Worm (Caenorhabditis elegans) whole organism, L3 larva: Measurements from ENCODE around the gene taco-1.
A peak's percentile ranks its signal among the peaks of the same experiment; 100 is the strongest.

Experiments
- R02D3.7 ChIP-seq: fragments of 150-350 bp; optimal IDR thresholded peaks from 2 replicates; lab custom pipeline; 2014; ENCODE audit warnings: missing biosample characterization, missing genetic modification characterization
- ZK546.5 ChIP-seq: sonication (generic microtip); optimal IDR thresholded peaks from 2 replicates; lab custom pipeline; 2017; ENCODE audit warnings: missing biosample characterization, missing genetic modification characterization
- aly-2 ChIP-seq: fragments of 150-350 bp; optimal IDR thresholded peaks from 2 replicates; lab custom pipeline; 2014; ENCODE audit warnings: missing biosample characterization, missing genetic modification characterization
- ama-1 ChIP-seq: fragments of 150-350 bp; optimal IDR thresholded peaks from 2 replicates; lab custom pipeline; 2018
- ceh-16 ChIP-seq: sonication (generic microtip); optimal IDR thresholded peaks from 2 replicates; lab custom pipeline; 2017; ENCODE audit warnings: missing biosample characterization, missing genetic modification characterization
- ceh-28 ChIP-seq: fragments of 150-350 bp; optimal IDR thresholded peaks from 2 replicates; lab custom pipeline; 2014; ENCODE audit warnings: missing biosample characterization, missing genetic modification reagents, missing genetic modification characterization
- ceh-82 ChIP-seq: fragments of 150-350 bp; optimal IDR thresholded peaks from 2 replicates; lab custom pipeline; 2014; ENCODE audit warnings: missing biosample characterization, missing genetic modification characterization
- ceh-9 ChIP-seq: sonication (generic microtip); optimal IDR thresholded peaks from 2 replicates; lab custom pipeline; 2018; ENCODE audit warnings: missing biosample characterization, missing genetic modification characterization
- daf-12 ChIP-seq: fragments of 150-350 bp; optimal IDR thresholded peaks from 2 replicates; lab custom pipeline; 2014; ENCODE audit warnings: missing biosample characterization, missing genetic modification reagents, missing genetic modification characterization
- egl-27 ChIP-seq: sonication (generic microtip); optimal IDR thresholded peaks from 4 replicates; lab custom pipeline; 2017; ENCODE audit warnings: missing biosample characterization, missing genetic modification reagents, missing genetic modification characterization
- egl-5 ChIP-seq: fragments of 150-350 bp; optimal IDR thresholded peaks from 2 replicates; lab custom pipeline; 2017; ENCODE audit warnings: missing biosample characterization, missing genetic modification reagents, missing genetic modification characterization, inconsistent platforms
- elt-1 ChIP-seq: fragments of 150-350 bp; optimal IDR thresholded peaks from 2 replicates; lab custom pipeline; 2014; ENCODE audit warnings: missing biosample characterization, missing genetic modification characterization
- elt-2 ChIP-seq: sonication (generic microtip); optimal IDR thresholded peaks from 2 replicates; lab custom pipeline; 2016; ENCODE audit warnings: missing genetic modification reagents, mild to moderate bottlenecking, missing genetic modification characterization, missing compliant biosample characterization
- elt-3 ChIP-seq, 3 experiments: fragments of 150-350 bp in 1 of 3; sonication (generic microtip) in 2 of 3; optimal IDR thresholded peaks; 2 replicates in 2 of 3; 4 replicates in 1 of 3; lab custom pipeline; 2014 to 2017; ENCODE audit warnings: missing biosample characterization in 3 of 3, missing genetic modification characterization in 3 of 3
- eor-1 ChIP-seq, 2 experiments: fragments of 150-350 bp; optimal IDR thresholded peaks; 2 replicates each; lab custom pipeline; 2014 to 2018; ENCODE audit warnings: missing biosample characterization in 2 of 2, missing genetic modification characterization in 2 of 2
- fkh-10 ChIP-seq: sonication (generic microtip); optimal IDR thresholded peaks from 2 replicates; lab custom pipeline; 2017; ENCODE audit warnings: missing biosample characterization, missing genetic modification reagents, missing genetic modification characterization
- fkh-2 ChIP-seq: fragments of 150-350 bp; optimal IDR thresholded peaks from 2 replicates; lab custom pipeline; 2014; ENCODE audit warnings: missing biosample characterization, missing genetic modification reagents, missing genetic modification characterization
- fos-1 ChIP-seq: fragments of 150-350 bp; optimal IDR thresholded peaks from 2 replicates; lab custom pipeline; 2014; ENCODE audit warnings: missing biosample characterization, missing genetic modification characterization
- hmg-11 ChIP-seq: sonication (generic microtip); optimal IDR thresholded peaks from 2 replicates; lab custom pipeline; 2016; ENCODE audit warnings: missing genetic modification characterization, missing compliant biosample characterization
- jun-1 ChIP-seq: fragments of 150-350 bp; optimal IDR thresholded peaks from 2 replicates; lab custom pipeline; 2014; ENCODE audit warnings: missing biosample characterization, missing genetic modification reagents, missing genetic modification characterization
- lin-15B ChIP-seq: fragments of 150-350 bp; optimal IDR thresholded peaks from 2 replicates; lab custom pipeline; 2014; ENCODE audit warnings: missing biosample characterization, missing genetic modification characterization
- lin-39 ChIP-seq: fragments of 150-350 bp; optimal IDR thresholded peaks from 2 replicates; lab custom pipeline; 2018; ENCODE audit warnings: missing biosample characterization, missing genetic modification reagents, missing genetic modification characterization
- lsy-12 ChIP-seq: sonication (generic microtip); optimal IDR thresholded peaks from 2 replicates; lab custom pipeline; 2016; ENCODE audit warnings: mild to moderate bottlenecking, missing genetic modification characterization, missing compliant biosample characterization
- mdl-1 ChIP-seq: fragments of 150-350 bp; optimal IDR thresholded peaks from 2 replicates; lab custom pipeline; 2014; ENCODE audit warnings: missing biosample characterization, missing genetic modification characterization
- mml-1 ChIP-seq: fragments of 150-350 bp; sonication (generic microtip); optimal IDR thresholded peaks from 3 replicates; lab custom pipeline; 2014; ENCODE audit warnings: missing biosample characterization, missing genetic modification characterization
- nfya-1 ChIP-seq: sonication (generic microtip); optimal IDR thresholded peaks from 2 replicates; lab custom pipeline; 2017; ENCODE audit warnings: missing genetic modification characterization, mild to moderate bottlenecking, missing compliant biosample characterization, antibody characterized with exemption, moderate library complexity; ENCODE audit not compliant: insufficient read depth
- nhr-11 ChIP-seq: fragments of 150-350 bp; optimal IDR thresholded peaks from 2 replicates; lab custom pipeline; 2014; ENCODE audit warnings: missing biosample characterization, missing genetic modification characterization
- nhr-12 ChIP-seq: fragments of 150-350 bp; optimal IDR thresholded peaks from 2 replicates; lab custom pipeline; 2014; ENCODE audit warnings: missing biosample characterization, missing genetic modification characterization
- nhr-23 ChIP-seq: fragments of 150-350 bp; optimal IDR thresholded peaks from 2 replicates; lab custom pipeline; 2014; ENCODE audit warnings: missing biosample characterization, missing genetic modification reagents, missing genetic modification characterization
- nhr-237 ChIP-seq: fragments of 150-350 bp; optimal IDR thresholded peaks from 2 replicates; lab custom pipeline; 2014; ENCODE audit warnings: missing biosample characterization, missing genetic modification characterization
- nhr-25 ChIP-seq: sonication (generic microtip); optimal IDR thresholded peaks from 2 replicates; lab custom pipeline; 2017; ENCODE audit warnings: missing biosample characterization, missing genetic modification characterization
- nhr-28 ChIP-seq: fragments of 150-350 bp; optimal IDR thresholded peaks from 2 replicates; lab custom pipeline; 2014; ENCODE audit warnings: missing biosample characterization, missing genetic modification characterization
- nhr-43 ChIP-seq: sonication (generic microtip); optimal IDR thresholded peaks from 2 replicates; lab custom pipeline; 2016; ENCODE audit warnings: mild to moderate bottlenecking, missing genetic modification characterization, missing compliant biosample characterization; ENCODE audit not compliant: poor library complexity, severe bottlenecking
- nhr-67 ChIP-seq: fragments of 150-350 bp; optimal IDR thresholded peaks from 2 replicates; lab custom pipeline; 2014; ENCODE audit warnings: missing biosample characterization, missing genetic modification characterization
- nhr-76 ChIP-seq: fragments of 150-350 bp; sonication (generic microtip); optimal IDR thresholded peaks from 5 replicates; lab custom pipeline; 2014; ENCODE audit warnings: missing biosample characterization, missing genetic modification characterization
- nhr-77 ChIP-seq: fragments of 150-350 bp; optimal IDR thresholded peaks from 2 replicates; lab custom pipeline; 2014; ENCODE audit warnings: missing biosample characterization, missing genetic modification characterization
- pha-4 ChIP-seq: fragments of 150-350 bp; optimal IDR thresholded peaks from 2 replicates; lab custom pipeline; 2014; ENCODE audit warnings: missing biosample characterization, missing genetic modification reagents, missing genetic modification characterization
- pqm-1 ChIP-seq: fragments of 150-350 bp; optimal IDR thresholded peaks from 2 replicates; lab custom pipeline; 2017; ENCODE audit warnings: missing biosample characterization, missing genetic modification characterization, inconsistent platforms
- sea-2 ChIP-seq: fragments of 150-350 bp; sonication (generic microtip); optimal IDR thresholded peaks from 4 replicates; lab custom pipeline; 2014; ENCODE audit warnings: missing biosample characterization, missing genetic modification reagents, missing genetic modification characterization
- skn-1 ChIP-seq: fragments of 150-350 bp; optimal IDR thresholded peaks from 2 replicates; lab custom pipeline; 2014; ENCODE audit warnings: missing biosample characterization, missing genetic modification characterization
- snpc-4 ChIP-seq: fragments of 150-350 bp; optimal IDR thresholded peaks from 2 replicates; lab custom pipeline; 2014; ENCODE audit warnings: missing biosample characterization, missing genetic modification characterization
- tbx-2 ChIP-seq: sonication (generic microtip); optimal IDR thresholded peaks from 2 replicates; lab custom pipeline; 2016; ENCODE audit warnings: mild to moderate bottlenecking, missing genetic modification characterization, missing compliant biosample characterization
- unc-39 ChIP-seq: sonication (generic microtip); optimal IDR thresholded peaks from 4 replicates; lab custom pipeline; 2017; ENCODE audit warnings: missing biosample characterization, missing genetic modification characterization
- unc-62 ChIP-seq: fragments of 150-350 bp; sonication (generic microtip); optimal IDR thresholded peaks from 4 replicates; lab custom pipeline; 2014; ENCODE audit warnings: missing biosample characterization, missing genetic modification reagents, missing genetic modification characterization
- zag-1 ChIP-seq: fragments of 150-350 bp; optimal IDR thresholded peaks from 2 replicates; lab custom pipeline; 2014; ENCODE audit warnings: missing biosample characterization, missing genetic modification characterization
- ztf-11 ChIP-seq: fragments of 150-350 bp; optimal IDR thresholded peaks from 2 replicates; lab custom pipeline; 2014; ENCODE audit warnings: missing biosample characterization, missing genetic modification characterization
- ztf-4 ChIP-seq: fragments of 150-350 bp; optimal IDR thresholded peaks from 2 replicates; lab custom pipeline; 2014; ENCODE audit warnings: missing biosample characterization, missing genetic modification characterization

taco-1 gene

DNA sequence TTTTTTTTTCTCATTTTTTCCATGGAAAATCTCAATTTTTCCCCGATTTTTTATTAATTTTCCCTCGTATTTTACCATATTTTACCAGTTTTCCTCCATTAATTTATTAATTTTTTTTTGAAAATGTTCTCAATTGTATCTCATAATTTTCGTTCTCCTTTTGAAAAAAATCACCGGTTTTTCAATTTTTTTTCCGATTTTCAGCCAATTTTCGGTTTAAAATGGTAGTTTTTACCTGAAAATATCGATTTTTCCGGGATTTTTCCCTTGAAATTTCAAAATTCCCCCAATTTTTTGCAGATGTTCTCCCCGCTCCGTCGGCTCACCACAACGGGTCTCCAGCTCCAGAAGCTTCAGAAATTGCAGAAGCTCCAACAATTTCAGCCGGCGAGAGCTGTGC, at the start of gene taco-1:
Gene taco-1 (plus strand): TSS at position 301 of the 400 bp plus-strand sequence.
- TF ChIP-seq jun-1 (tag; lab: Kevin White, UChicago) = no peak
- no peak for TF ChIP-seq ceh-82 (tag; lab: Kevin White, UChicago)
- no peak for TF ChIP-seq fkh-10
- no peak for TF ChIP-seq aly-2 (tag; lab: Kevin White, UChicago)
- no peak for TF ChIP-seq R02D3.7
- TF ChIP-seq fos-1 (tag; lab: Kevin White, UChicago) = no peak
- no peak for TF ChIP-seq elt-3 (tag; optimal IDR thresholded peaks at IDR 0.05; lab: Kevin White, UChicago)
- TF ChIP-seq nhr-76 (tag; lab: Kevin White, UChicago) = no peak
- TF ChIP-seq ceh-9 (tag; lab: Kevin White, UChicago) = no peak
- TF ChIP-seq nfya-1 (tag; lab: Kevin White, UChicago) = no peak
- TF ChIP-seq nhr-67 (tag; lab: Kevin White, UChicago) = no peak
- TF ChIP-seq nhr-25 (tag; lab: Kevin White, UChicago) = no peak
- TF ChIP-seq egl-27 (tag; lab: Kevin White, UChicago) = no peak
- TF ChIP-seq elt-2 (tag; lab: Kevin White, UChicago) = no peak
- no peak for TF ChIP-seq nhr-43
- no peak for TF ChIP-seq elt-1 (tag; lab: Kevin White, UChicago)
- TF ChIP-seq skn-1 (tag; lab: Kevin White, UChicago) = no peak
- TF ChIP-seq fkh-2 (tag; lab: Kevin White, UChicago) = no peak
- no peak for TF ChIP-seq ceh-16 (tag; lab: Kevin White, UChicago)

DNA sequence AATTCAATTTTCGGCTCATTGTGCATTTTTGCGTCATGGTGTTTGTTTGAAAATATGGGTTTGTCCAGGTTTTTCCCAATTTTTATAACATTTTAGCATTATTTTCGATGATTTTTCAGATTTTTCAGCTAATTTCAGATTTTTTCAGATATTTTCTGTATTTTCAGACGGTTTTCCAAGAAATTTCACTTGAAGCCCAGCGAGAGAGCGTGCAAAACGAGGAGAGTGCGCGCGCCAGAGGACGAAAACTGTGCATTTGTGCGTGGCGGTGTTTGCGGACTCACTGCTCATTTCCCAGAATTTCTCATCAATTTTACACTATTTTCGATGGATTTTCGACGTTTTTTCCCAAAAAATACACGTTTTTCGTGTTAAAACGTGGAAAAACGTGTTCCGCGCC, 48.8 kb upstream of the taco-1 start:
- TF ChIP-seq lin-39 (tag; lab: Kevin White, UChicago) (no peak), nfya-1 (tag; lab: Kevin White, UChicago) (peak; percentile 60), elt-2 (tag; lab: Kevin White, UChicago) (peak; percentile 32), fos-1 (tag; lab: Kevin White, UChicago) (no peak), hmg-11 (tag; lab: Kevin White, UChicago) (peak; percentile 60), nhr-43 (no peak), tbx-2 (tag; lab: Kevin White, UChicago) (peak; percentile 43), pha-4 (tag; lab: Kevin White, UChicago) (peak; percentile 17), ceh-82 (tag; lab: Kevin White, UChicago) (peak; percentile 38), nhr-237 (no peak), ceh-16 (tag; lab: Kevin White, UChicago) (no peak), nhr-77 (tag; lab: Kevin White, UChicago) (no peak), mdl-1 (no peak), ztf-4 (tag; lab: Kevin White, UChicago) (no peak), skn-1 (tag; lab: Kevin White, UChicago) (no peak), aly-2 (tag; lab: Kevin White, UChicago) (no peak), mml-1 (tag; lab: Kevin White, UChicago) (no peak), elt-1 (tag; lab: Kevin White, UChicago) (no peak), lin-15B (tag; lab: Kevin White, UChicago) (peak; percentile 32), lsy-12 (tag; lab: Kevin White, UChicago) (peak; percentile 55), nhr-11 (tag; lab: Kevin White, UChicago) (no peak), unc-39 (no peak), egl-27 (tag; lab: Kevin White, UChicago) (no peak), fkh-10 (no peak), sea-2 (GFP tag; lab: Kevin White, UChicago) (no peak), jun-1 (tag; lab: Kevin White, UChicago) (no peak), nhr-23 (tag; lab: Kevin White, UChicago) (no peak), zag-1 (tag; lab: Kevin White, UChicago) (no peak), elt-3 (tag; optimal IDR thresholded peaks at IDR 0.05; lab: Kevin White, UChicago) (no peak), nhr-25 (tag; lab: Kevin White, UChicago) (no peak), ama-1 (no peak), nhr-76 (tag; lab: Kevin White, UChicago) (no peak), ztf-11 (tag; lab: Kevin White, UChicago) (no peak), nhr-67 (tag; lab: Kevin White, UChicago) (no peak), unc-62 (GFP tag; lab: Kevin White, UChicago) (no peak), R02D3.7 (peak; percentile 38), ceh-9 (tag; lab: Kevin White, UChicago) (no peak), fkh-2 (tag; lab: Kevin White, UChicago) (no peak), snpc-4 (no peak), eor-1 (tag; optimal IDR thresholded peaks at IDR 0.05; lab: Kevin White, UChicago) (no peak), nhr-12 (tag; lab: Kevin White, UChicago) (no peak), ceh-28 (peak; percentile 34), daf-12 (tag; lab: Kevin White, UChicago) (no peak), pqm-1 (tag; lab: Kevin White, UChicago) (no peak), ZK546.5 (tag; lab: Kevin White, UChicago) (no peak), nhr-28 (tag; lab: Kevin White, UChicago) (no peak), egl-5 (no peak)
